Fruit fly (Drosophila melanogaster): ENCODE data around the gene Archease.

Archease gene

dm6 chr3R:21619117-21619650 lies 43.6 kb downstream of the Archease start, which contains the start of gene InR (continued):
- TF ChIP-seq Myb (GFP tag; optimal IDR thresholded peaks at IDR 0.05) (peak; percentile 87), z (GFP tag; IDR thresholded peaks at IDR 0.05) (no peak), sens (GFP tag) (peak; percentile 65), lilli (GFP tag; optimal IDR thresholded peaks at IDR 0.05) (peak; percentile 87), kah (GFP tag; optimal IDR thresholded peaks at IDR 0.05) (peak; percentile 45), Mes4 (GFP tag; optimal IDR thresholded peaks at IDR 0.05) (peak; percentile 21), CG13894 (tag; optimal IDR thresholded peaks at IDR 0.05) (peak; percentile 78), CG10462 (GFP tag; optimal IDR thresholded peaks at IDR 0.05) (no peak), CG13424 (tag; optimal IDR thresholded peaks at IDR 0.05) (peak; percentile 8), gce (GFP tag; IDR thresholded peaks at IDR 0.05) (no peak), trem (tag; optimal IDR thresholded peaks at IDR 0.05) (no peak), Dfd (GFP tag; optimal IDR thresholded peaks at IDR 0.05) (no peak), CG10209 (GFP tag; optimal IDR thresholded peaks at IDR 0.05) (peak; percentile 72), maf-S (GFP tag; optimal IDR thresholded peaks at IDR 0.05) (peak; percentile 67), CG15011 (GFP tag; optimal IDR thresholded peaks at IDR 0.05) (peak; percentile 27), Atf6 (GFP tag; IDR thresholded peaks at IDR 0.05) (no peak), CG17612 (GFP tag; IDR thresholded peaks at IDR 0.05) (no peak), CG42726 (GFP tag; IDR thresholded peaks at IDR 0.05; ENCODE audit: partially characterized antibody) (no peak), fru (optimal IDR thresholded peaks at IDR 0.05) (no peak), Poxn (GFP tag; IDR thresholded peaks at IDR 0.05) (no peak), MESR4 (GFP tag; optimal IDR thresholded peaks at IDR 0.05) (peak; percentile 50), aop (GFP tag; IDR thresholded peaks at IDR 0.05) (no peak), repo (GFP tag; optimal IDR thresholded peaks at IDR 0.05) (peak; percentile 60), Hmx (GFP tag; optimal IDR thresholded peaks at IDR 0.05) (no peak), CG7963 (GFP tag; IDR thresholded peaks at IDR 0.05; ENCODE audit: partially characterized antibody) (no peak), cato (GFP tag; optimal IDR thresholded peaks at IDR 0.05; ENCODE audit: borderline replicate concordance) (peak; percentile 49), CG1832 (GFP tag; optimal IDR thresholded peaks at IDR 0.05) (no peak), Nf-YB (GFP tag; optimal IDR thresholded peaks at IDR 0.05) (no peak), Antp (GFP tag; optimal IDR thresholded peaks at IDR 0.05) (peak; percentile 79), phol (tag; optimal IDR thresholded peaks at IDR 0.05) (peak; percentile 40), slp2 (GFP tag; optimal IDR thresholded peaks at IDR 0.05) (peak; percentile 51), CG9876 (GFP tag; optimal IDR thresholded peaks at IDR 0.05) (peak; percentile 65), CG11456 (GFP tag; IDR thresholded peaks at IDR 0.05) (no peak), H15 (GFP tag; IDR thresholded peaks at IDR 0.05) (no peak), CG4820 (GFP tag; optimal IDR thresholded peaks at IDR 0.05) (peak; percentile 54), CG10431 (GFP tag; optimal IDR thresholded peaks at IDR 0.05) (peak; percentile 53), nerfin-1 (tag; optimal IDR thresholded peaks at IDR 0.05) (peak; percentile 64), CG15479 (GFP tag; optimal IDR thresholded peaks at IDR 0.05) (peak; percentile 3), CG8089 (GFP tag; optimal IDR thresholded peaks at IDR 0.05) (peak; percentile 57), E2f2 (GFP tag; IDR thresholded peaks at IDR 0.05) (no peak), CTCF (GFP tag; optimal IDR thresholded peaks at IDR 0.05) (peak; percentile 99), CG8281 (tag; optimal IDR thresholded peaks at IDR 0.05) (no peak), CG11247 (GFP tag; IDR thresholded peaks at IDR 0.05) (no peak), gsb (GFP tag; IDR thresholded peaks at IDR 0.05) (no peak), NC2α (GFP tag; optimal IDR thresholded peaks at IDR 0.05) (peak; percentile 60), CG8359 (GFP tag; optimal IDR thresholded peaks at IDR 0.05; ENCODE audit: borderline replicate concordance) (peak; percentile 100), CG16813 (GFP tag; IDR thresholded peaks at IDR 0.05; ENCODE audit: partially characterized antibody) (no peak), CG31441 (GFP tag; IDR thresholded peaks at IDR 0.05) (no peak), NFAT (GFP tag; IDR thresholded peaks at IDR 0.05) (no peak), CG1529 (GFP tag; optimal IDR thresholded peaks at IDR 0.05) (no peak), CG3281 (GFP tag; optimal IDR thresholded peaks at IDR 0.05) (peak; percentile 40), CG13287 (GFP tag; IDR thresholded peaks at IDR 0.05; ENCODE audit: partially characterized antibody) (no peak)
